Fruit fly (Drosophila melanogaster) whole organism, embryonic: Measurements from ENCODE around the gene gw.

ENCODE experiments used
- Aef1 ChIP-seq: fragments of 200-800 bp; sonication (Bioruptor generic); IDR thresholded peaks from 3 replicates; pipeline ENCODE4 v1.3.6; 2022; ENCODE audit warnings: missing biosample characterization, missing genetic modification characterization
- Bteb2 ChIP-seq: fragments of 200-800 bp; sonication (Bioruptor generic); optimal IDR thresholded peaks from 2 replicates; lab custom pipeline; 2016; ENCODE audit warnings: missing biosample characterization, missing genetic modification characterization
- CG10147 ChIP-seq: fragments of 200-800 bp; sonication (Bioruptor generic); optimal IDR thresholded peaks from 2 replicates; lab custom pipeline; 2019; ENCODE audit warnings: missing biosample characterization, mild to moderate bottlenecking, missing genetic modification characterization, moderate library complexity
- CG10654 ChIP-seq: fragments of 200-800 bp; sonication (Bioruptor generic); optimal IDR thresholded peaks from 2 replicates; lab custom pipeline; 2016; ENCODE audit warnings: missing biosample characterization, missing genetic modification characterization
- CG12769 ChIP-seq: fragments of 200-800 bp; sonication (Bioruptor generic); optimal IDR thresholded peaks from 2 replicates; lab custom pipeline; 2019; ENCODE audit warnings: missing biosample characterization, mild to moderate bottlenecking, missing genetic modification characterization, moderate library complexity
- CG13894 ChIP-seq: fragments of 200-800 bp; sonication (Bioruptor generic); optimal IDR thresholded peaks from 3 replicates; lab custom pipeline; 2018; ENCODE audit warnings: missing biosample characterization, mild to moderate bottlenecking, missing genetic modification characterization, moderate library complexity
- CG14050 ChIP-seq: fragments of 200-800 bp; sonication (Bioruptor generic); IDR thresholded peaks from 3 replicates; pipeline ENCODE4 v1.3.6; 2022; ENCODE audit warnings: missing biosample characterization, missing genetic modification characterization
- CG16779 ChIP-seq: fragments of 200-800 bp; sonication (Bioruptor generic); IDR thresholded peaks from 2 replicates; pipeline ENCODE4 v1.3.6; 2022; ENCODE audit warnings: missing biosample characterization, missing genetic modification characterization
- CG17802 ChIP-seq: fragments of 200-800 bp; sonication (Bioruptor generic); optimal IDR thresholded peaks from 2 replicates; lab custom pipeline; 2018; ENCODE audit warnings: missing biosample characterization, mild to moderate bottlenecking, missing genetic modification characterization, moderate library complexity
- CG2712 ChIP-seq: fragments of 200-800 bp; optimal IDR thresholded peaks from 3 replicates; lab custom pipeline; 2019; ENCODE audit warnings: missing biosample characterization, mild to moderate bottlenecking, missing genetic modification characterization, moderate library complexity
- CG32767 ChIP-seq: fragments of 200-800 bp; sonication (Bioruptor generic); IDR thresholded peaks from 2 replicates; pipeline ENCODE4 v1.3.6; 2022; ENCODE audit warnings: missing biosample characterization, missing genetic modification characterization
- CG3726 ChIP-seq: fragments of 200-800 bp; sonication (Bioruptor generic); IDR thresholded peaks from 3 replicates; pipeline ENCODE4, ENCODE4 v1.3.6; 2022; ENCODE audit warnings: missing biosample characterization, missing genetic modification characterization
- CG3838 ChIP-seq: fragments of 200-800 bp; sonication (Bioruptor generic); optimal IDR thresholded peaks from 3 replicates; lab custom pipeline; 2016; ENCODE audit warnings: missing biosample characterization, missing genetic modification characterization
- CG4360 ChIP-seq: fragments of 200-800 bp; sonication (Bioruptor generic); IDR thresholded peaks from 2 replicates; pipeline ENCODE4 v1.3.6; 2022; ENCODE audit warnings: missing biosample characterization, missing genetic modification characterization
- CG43689 ChIP-seq: fragments of 200-800 bp; sonication (Bioruptor generic); IDR thresholded peaks from 2 replicates; pipeline ENCODE4 v1.3.6; 2022; ENCODE audit warnings: missing biosample characterization, missing genetic modification characterization
- CG4707 ChIP-seq: fragments of 200-800 bp; sonication (Bioruptor generic); optimal IDR thresholded peaks from 2 replicates; lab custom pipeline; 2018; ENCODE audit warnings: missing biosample characterization, mild to moderate bottlenecking, missing genetic modification characterization, moderate library complexity
- CG5245 ChIP-seq: fragments of 200-800 bp; sonication (Bioruptor generic); optimal IDR thresholded peaks from 3 replicates; lab custom pipeline; 2016; ENCODE audit warnings: missing biosample characterization, missing genetic modification characterization
- CG6813 ChIP-seq: fragments of 200-800 bp; sonication (Bioruptor generic); optimal IDR thresholded peaks from 2 replicates; lab custom pipeline; 2017; ENCODE audit warnings: missing biosample characterization, missing genetic modification characterization, mild to moderate bottlenecking, moderate library complexity, missing genetic modification reagents
- CG6854 ChIP-seq: fragments of 200-800 bp; sonication (Bioruptor generic); optimal IDR thresholded peaks from 3 replicates; lab custom pipeline; 2017; ENCODE audit warnings: missing biosample characterization, mild to moderate bottlenecking, missing genetic modification characterization
- CG7839 ChIP-seq: fragments of 200-800 bp; sonication (Bioruptor generic); optimal IDR thresholded peaks from 3 replicates; lab custom pipeline; 2018; ENCODE audit warnings: missing biosample characterization, mild to moderate bottlenecking, missing genetic modification characterization, moderate library complexity
- CG8089 ChIP-seq: fragments of 200-800 bp; sonication (Bioruptor generic); optimal IDR thresholded peaks from 3 replicates; lab custom pipeline; 2016; ENCODE audit warnings: missing biosample characterization, missing genetic modification characterization
- CG9727 ChIP-seq: fragments of 200-800 bp; sonication (Bioruptor generic); optimal IDR thresholded peaks from 3 replicates; lab custom pipeline; 2017; ENCODE audit warnings: missing biosample characterization, mild to moderate bottlenecking, missing genetic modification characterization
- CrebB ChIP-seq: fragments of 200-800 bp; sonication (Bioruptor generic); optimal IDR thresholded peaks from 3 replicates; lab custom pipeline; 2018; ENCODE audit warnings: missing biosample characterization, mild to moderate bottlenecking, missing genetic modification characterization
- Dad ChIP-seq: fragments of 200-800 bp; sonication (Bioruptor generic); optimal IDR thresholded peaks from 3 replicates; lab custom pipeline; 2016; ENCODE audit warnings: missing biosample characterization, missing genetic modification characterization
- Dek ChIP-seq: fragments of 200-800 bp; sonication (Bioruptor generic); optimal IDR thresholded peaks from 3 replicates; lab custom pipeline; 2019; ENCODE audit warnings: missing biosample characterization, mild to moderate bottlenecking, missing genetic modification characterization, moderate library complexity
- Gug ChIP-seq: fragments of 200-800 bp; sonication (Bioruptor generic); IDR thresholded peaks from 4 replicates; pipeline ENCODE4 v1.3.6; 2022; ENCODE audit warnings: missing biosample characterization, missing genetic modification characterization
- Lim3 ChIP-seq: fragments of 200-800 bp; sonication (Bioruptor generic); IDR thresholded peaks from 2 replicates; pipeline ENCODE4 v1.3.6; 2022; ENCODE audit warnings: missing biosample characterization, missing genetic modification characterization
- Stat92E ChIP-seq, 3 experiments: fragments of >200 bp in 2 of 3; fragments of 200-800 bp in 1 of 3; sonication (Bioruptor generic) in 1 of 3; optimal IDR thresholded peaks; 2 replicates each; lab custom pipeline; 2017 to 2019; ENCODE audit warnings: missing biosample characterization in 3 of 3, missing genetic modification characterization in 3 of 3, mild to moderate bottlenecking in 1 of 3, moderate library complexity in 1 of 3
- TFAM ChIP-seq: fragments of 200-800 bp; sonication (Bioruptor generic); optimal IDR thresholded peaks from 2 replicates; lab custom pipeline; 2017; ENCODE audit warnings: missing biosample characterization, missing genetic modification characterization, inconsistent platforms
- ap ChIP-seq: fragments of 200-800 bp; sonication (Bioruptor generic); IDR thresholded peaks from 2 replicates; pipeline ENCODE4 v1.3.6; 2022; ENCODE audit warnings: missing biosample characterization, missing genetic modification characterization
- bsh ChIP-seq, 2 experiments: fragments of 200-800 bp; sonication (Bioruptor generic); optimal IDR thresholded peaks; 2 replicates each; lab custom pipeline; 2017 to 2018; ENCODE audit warnings: mild to moderate bottlenecking in 2 of 2, missing biosample characterization in 2 of 2, missing genetic modification characterization in 2 of 2, moderate library complexity in 1 of 2
- cas ChIP-seq: fragments of 200-800 bp; sonication (Bioruptor generic); IDR thresholded peaks from 2 replicates; pipeline ENCODE4 v1.3.6; 2022; ENCODE audit warnings: missing biosample characterization, missing genetic modification characterization
- ci ChIP-seq: fragments of 200-800 bp; sonication (Bioruptor generic); IDR thresholded peaks from 3 replicates; pipeline ENCODE4 v1.3.6; 2022; ENCODE audit warnings: missing biosample characterization, missing genetic modification characterization
- crol ChIP-seq: fragments of 200-800 bp; sonication (Bioruptor generic); IDR thresholded peaks from 2 replicates; pipeline ENCODE4 v1.3.6; 2022; ENCODE audit warnings: missing biosample characterization, missing genetic modification characterization
- dan ChIP-seq: fragments of 200-800 bp; sonication (Bioruptor generic); IDR thresholded peaks from 2 replicates; pipeline ENCODE4 v1.3.6; 2022; ENCODE audit warnings: missing biosample characterization, missing genetic modification characterization
- dpn ChIP-seq, 2 experiments: fragments of 200-800 bp; sonication (Bioruptor generic); optimal IDR thresholded peaks; 3 replicates each; lab custom pipeline; 2016; ENCODE audit warnings: missing biosample characterization in 2 of 2, missing genetic modification characterization in 2 of 2
- fd3F ChIP-seq: fragments of 200-800 bp; sonication (Bioruptor generic); optimal IDR thresholded peaks from 2 replicates; lab custom pipeline; 2018; ENCODE audit warnings: missing biosample characterization, mild to moderate bottlenecking, missing genetic modification characterization, moderate library complexity
- h ChIP-seq: fragments of >200 bp; optimal IDR thresholded peaks from 2 replicates; lab custom pipeline; 2017
- her ChIP-seq: fragments of 200-800 bp; sonication (Bioruptor generic); optimal IDR thresholded peaks from 2 replicates; lab custom pipeline; 2016; ENCODE audit warnings: missing biosample characterization, missing genetic modification characterization
- jing ChIP-seq: fragments of 200-800 bp; sonication (Bioruptor generic); optimal IDR thresholded peaks from 2 replicates; lab custom pipeline; 2018; ENCODE audit warnings: missing biosample characterization, mild to moderate bottlenecking, missing genetic modification characterization
- kah ChIP-seq: fragments of 200-800 bp; sonication (Bioruptor generic); optimal IDR thresholded peaks from 2 replicates; lab custom pipeline; 2018; ENCODE audit warnings: missing biosample characterization, mild to moderate bottlenecking, missing genetic modification characterization
- kay ChIP-seq: fragments of 200-800 bp; sonication (Bioruptor generic); optimal IDR thresholded peaks from 2 replicates; lab custom pipeline; 2016; ENCODE audit warnings: missing biosample characterization, missing genetic modification characterization
- lab ChIP-seq: fragments of 200-800 bp; sonication (Bioruptor generic); optimal IDR thresholded peaks from 3 replicates; lab custom pipeline; 2017; ENCODE audit warnings: missing biosample characterization, missing genetic modification characterization, mild to moderate bottlenecking, moderate library complexity, missing genetic modification reagents
- oc ChIP-seq: fragments of 200-800 bp; sonication (Bioruptor generic); optimal IDR thresholded peaks from 2 replicates; lab custom pipeline; 2018; ENCODE audit warnings: missing biosample characterization, mild to moderate bottlenecking, missing genetic modification characterization, moderate library complexity
- repo ChIP-seq: fragments of 200-800 bp; sonication (Bioruptor generic); optimal IDR thresholded peaks from 2 replicates; lab custom pipeline; 2016; ENCODE audit warnings: missing biosample characterization, missing genetic modification characterization
- rib ChIP-seq: fragments of 200-800 bp; sonication (Bioruptor generic); IDR thresholded peaks from 2 replicates; pipeline ENCODE4 v1.3.6; 2022; ENCODE audit warnings: missing biosample characterization, missing genetic modification characterization
- schlank ChIP-seq: fragments of 200-800 bp; sonication (Bioruptor generic); optimal IDR thresholded peaks from 2 replicates; lab custom pipeline; 2018; ENCODE audit warnings: missing biosample characterization, mild to moderate bottlenecking, missing genetic modification characterization
- sd ChIP-seq: fragments of 200-800 bp; sonication (Bioruptor generic); optimal IDR thresholded peaks from 3 replicates; lab custom pipeline; 2018; ENCODE audit warnings: missing biosample characterization, mild to moderate bottlenecking, missing genetic modification characterization, moderate library complexity
- seq ChIP-seq: fragments of 200-800 bp; sonication (Bioruptor generic); IDR thresholded peaks from 2 replicates; pipeline ENCODE4 v1.3.6; 2022; ENCODE audit warnings: missing biosample characterization, missing genetic modification characterization
- shn ChIP-seq: fragments of 200-800 bp; sonication (Bioruptor generic); optimal IDR thresholded peaks from 3 replicates; lab custom pipeline; 2016; ENCODE audit warnings: missing biosample characterization, missing genetic modification characterization
- slp2 ChIP-seq: fragments of 200-800 bp; sonication (Bioruptor generic); optimal IDR thresholded peaks from 2 replicates; lab custom pipeline; 2016; ENCODE audit warnings: missing biosample characterization, missing genetic modification characterization
- tll ChIP-seq, 2 experiments: fragments of 200-800 bp in 1 of 2; fragments of >200 bp in 1 of 2; sonication (Bioruptor generic) in 1 of 2; optimal IDR thresholded peaks; 2 replicates each; lab custom pipeline; 2017 to 2019; ENCODE audit warnings: missing biosample characterization in 2 of 2, missing genetic modification characterization in 2 of 2, mild to moderate bottlenecking in 1 of 2, moderate library complexity in 1 of 2

The gw gene

DNA sequence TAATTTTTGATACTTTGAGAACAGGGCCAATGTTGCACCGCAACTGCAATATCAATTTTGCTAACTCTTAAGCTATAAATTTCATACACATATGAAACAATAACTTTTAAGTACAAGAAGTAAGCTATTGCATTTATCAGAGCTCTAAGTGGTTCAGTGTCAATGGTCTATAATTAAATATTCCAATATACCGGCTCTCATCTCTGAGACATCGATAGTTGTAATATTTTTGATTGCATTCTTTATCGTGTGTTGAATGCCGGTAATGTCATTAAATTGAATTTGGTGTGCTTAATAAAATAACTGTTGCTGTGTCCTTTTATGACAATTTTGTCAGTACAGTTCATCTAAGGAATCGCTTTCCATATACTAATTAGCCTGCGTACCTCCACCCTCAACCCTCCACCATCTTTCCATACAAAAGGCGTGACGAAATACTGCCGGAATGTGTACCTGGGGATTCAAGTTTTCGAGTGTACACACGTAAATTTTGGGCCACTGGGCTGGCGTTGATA, 10.6 kb upstream of the gw start, which contains the start of gene CG11360 (continued):
- no peak for TF ChIP-seq TFAM (GFP tag; lab: Kevin White, UChicago)
- TF ChIP-seq Gug (GFP tag; lab: Robert Waterston, UW), result no peak
- no peak for TF ChIP-seq oc
- TF ChIP-seq Lim3 (GFP tag; lab: Robert Waterston, UW), result no peak
- TF ChIP-seq CG12769 (tag; lab: Kevin White, UChicago), result peak; percentile 39
- TF ChIP-seq CG14050 (GFP tag; lab: Robert Waterston, UW), result no peak
- TF ChIP-seq dan (GFP tag; lab: Robert Waterston, UW), result no peak
- TF ChIP-seq bsh (GFP tag; optimal IDR thresholded peaks at IDR 0.05; lab: Kevin White, UChicago), result no peak
- no peak for TF ChIP-seq cas
- peak; percentile 25 for TF ChIP-seq CG2712 (tag; lab: Kevin White, UChicago)
- TF ChIP-seq CG4707 (GFP tag; lab: Kevin White, UChicago), result no peak
- no peak for TF ChIP-seq rib (GFP tag; lab: Robert Waterston, UW)
- no peak for TF ChIP-seq Dek
- TF ChIP-seq CG9727, result no peak
- TF ChIP-seq CG17802 (tag; lab: Kevin White, UChicago), result peak; percentile 97
- TF ChIP-seq CG32767, result peak; percentile 90
- TF ChIP-seq CG6813, result no peak
- no peak for TF ChIP-seq schlank (tag; lab: Kevin White, UChicago)
- TF ChIP-seq tll (GFP tag; optimal IDR thresholded peaks at IDR 0.05; lab: Kevin White, UChicago), result no peak
- no peak for TF ChIP-seq CG6854 (GFP tag; lab: Kevin White, UChicago)
- TF ChIP-seq CG16779 (GFP tag; lab: Robert Waterston, UW), result no peak
- peak; percentile 97 for TF ChIP-seq sd (tag; lab: Kevin White, UChicago)
- no peak for TF ChIP-seq CrebB (tag; lab: Kevin White, UChicago)
- no peak for TF ChIP-seq CG3838 (GFP tag; lab: Kevin White, UChicago)
- TF ChIP-seq repo, result no peak
- TF ChIP-seq CG8089 (GFP tag; lab: Kevin White, UChicago), result peak; percentile 26
- no peak for TF ChIP-seq kay (GFP tag; lab: Kevin White, UChicago)
- no peak for TF ChIP-seq CG13894 (tag; lab: Kevin White, UChicago)
- TF ChIP-seq fd3F (GFP tag; lab: Kevin White, UChicago), result no peak
- no peak for TF ChIP-seq ci (GFP tag; lab: Robert Waterston, UW)
- TF ChIP-seq Aef1, result no peak
- TF ChIP-seq crol, result no peak
- TF ChIP-seq CG7839, result no peak
- TF ChIP-seq CG5245 (GFP tag; lab: Kevin White, UChicago), result no peak
- no peak for TF ChIP-seq her (GFP tag; lab: Kevin White, UChicago)
- peak in 1 of 3 experiments; percentile 77 for TF ChIP-seq Stat92E (GFP tag; optimal IDR thresholded peaks at IDR 0.05; lab: Kevin White, UChicago)
- no peak for TF ChIP-seq CG3726
- no peak for TF ChIP-seq CG4360 (GFP tag; lab: Robert Waterston, UW)
- no peak for TF ChIP-seq kah
- TF ChIP-seq ap (GFP tag; lab: Robert Waterston, UW), result no peak
- no peak for TF ChIP-seq Bteb2 (GFP tag; lab: Kevin White, UChicago)
- no peak for TF ChIP-seq slp2
- TF ChIP-seq shn (GFP tag; lab: Kevin White, UChicago), result no peak
- TF ChIP-seq Dad (GFP tag; lab: Kevin White, UChicago), result no peak
- TF ChIP-seq h, result no peak
- TF ChIP-seq lab (GFP tag; lab: Kevin White, UChicago), result no peak
- no peak for TF ChIP-seq dpn (GFP tag; optimal IDR thresholded peaks at IDR 0.05; lab: Kevin White, UChicago)
- TF ChIP-seq CG10654, result no peak
- no peak for TF ChIP-seq jing (GFP tag; lab: Kevin White, UChicago)
- TF ChIP-seq CG43689 (GFP tag; lab: Robert Waterston, UW), result no peak
- TF ChIP-seq CG10147 (GFP tag; lab: Kevin White, UChicago), result no peak
- TF ChIP-seq seq (GFP tag; lab: Robert Waterston, UW), result no peak
